Worm (Caenorhabditis elegans) whole organism, L1 larva: ENCODE results near the gene cal-5.

Source experiments
- C04F5.9 ChIP-seq: sonication (generic microtip); optimal IDR thresholded peaks from 2 replicates; lab custom pipeline; 2016; ENCODE audit warnings: missing genetic modification characterization, missing compliant biosample characterization
- C16A3.4 ChIP-seq: fragments of 150-350 bp; optimal IDR thresholded peaks from 2 replicates; lab custom pipeline; 2014; ENCODE audit warnings: missing biosample characterization, missing genetic modification characterization
- C34B4.2 ChIP-seq: sonication (generic microtip); optimal IDR thresholded peaks from 2 replicates; lab custom pipeline; 2017; ENCODE audit warnings: mild to moderate bottlenecking, missing genetic modification characterization, missing compliant biosample characterization
- F16B12.6 ChIP-seq: fragments of 150-350 bp; optimal IDR thresholded peaks from 2 replicates; lab custom pipeline; 2014; ENCODE audit warnings: missing biosample characterization, missing genetic modification characterization
- alr-1 ChIP-seq: fragments of 200-800 bp; sonication (Bioruptor generic); optimal IDR thresholded peaks from 2 replicates; lab custom pipeline; 2018; ENCODE audit warnings: borderline replicate concordance, mild to moderate bottlenecking, missing genetic modification characterization, missing compliant biosample characterization
- aly-2 ChIP-seq: fragments of 150-350 bp; optimal IDR thresholded peaks from 2 replicates; lab custom pipeline; 2014; ENCODE audit warnings: missing biosample characterization, missing genetic modification characterization
- ama-1 ChIP-seq: fragments of 150-350 bp; optimal IDR thresholded peaks from 2 replicates; lab custom pipeline; 2014
- blmp-1 ChIP-seq: fragments of 150-350 bp; optimal IDR thresholded peaks from 2 replicates; lab custom pipeline; 2014; ENCODE audit warnings: missing biosample characterization, missing genetic modification characterization
- ceh-63 ChIP-seq: fragments of 200-800 bp; sonication (Bioruptor generic); optimal IDR thresholded peaks from 2 replicates; lab custom pipeline; 2018; ENCODE audit warnings: mild to moderate bottlenecking, missing genetic modification characterization, missing compliant biosample characterization
- ceh-8 ChIP-seq: fragments of 200-800 bp; sonication (Bioruptor generic); optimal IDR thresholded peaks from 2 replicates; lab custom pipeline; 2018; ENCODE audit warnings: mild to moderate bottlenecking, missing genetic modification characterization, moderate library complexity, missing compliant biosample characterization
- ceh-90 ChIP-seq: sonication (generic microtip); optimal IDR thresholded peaks from 2 replicates; lab custom pipeline; 2016; ENCODE audit warnings: missing genetic modification characterization, missing compliant biosample characterization
- ces-1 ChIP-seq: fragments of 150-350 bp; optimal IDR thresholded peaks from 2 replicates; lab custom pipeline; 2014; ENCODE audit warnings: missing biosample characterization, missing genetic modification reagents, missing genetic modification characterization
- efl-1 ChIP-seq, 4 experiments: fragments of 150-350 bp; optimal IDR thresholded peaks in 3 of 4; peaks in 1 of 4; 1 replicate in 1 of 4; 2 replicates in 3 of 4; lab custom pipeline; 2014; ENCODE audit warnings: missing biosample characterization in 2 of 4, missing genetic modification characterization in 2 of 4, missing genetic modification reagents in 2 of 4
- efl-3 ChIP-seq: fragments of 200-800 bp; sonication (Bioruptor generic); optimal IDR thresholded peaks from 2 replicates; lab custom pipeline; 2018; ENCODE audit warnings: mild to moderate bottlenecking, missing genetic modification characterization, missing compliant biosample characterization
- egl-13 ChIP-seq: sonication (generic microtip); optimal IDR thresholded peaks from 2 replicates; lab custom pipeline; 2016; ENCODE audit warnings: missing genotype, missing genetic modification reagents, missing genetic modification characterization, missing compliant biosample characterization
- elt-2 ChIP-seq: sonication (generic microtip); optimal IDR thresholded peaks from 2 replicates; lab custom pipeline; 2016; ENCODE audit warnings: missing genetic modification characterization, mild to moderate bottlenecking, inconsistent platforms, missing compliant biosample characterization, missing genetic modification reagents
- elt-3 ChIP-seq, 6 experiments: fragments of 150-350 bp in 1 of 6; sonication (generic microtip); optimal IDR thresholded peaks; 2 replicates each; lab custom pipeline; 2017 to 2018; ENCODE audit warnings: missing biosample characterization in 6 of 6, missing genetic modification characterization in 6 of 6, inconsistent platforms in 1 of 6
- ets-5 ChIP-seq: fragments of 200-800 bp; sonication (Bioruptor generic); IDR thresholded peaks from 2 replicates; pipeline ENCODE4 v1.3.6; 2022; ENCODE audit warnings: missing genetic modification characterization, missing compliant biosample characterization
- fkh-10 ChIP-seq: sonication (generic microtip); optimal IDR thresholded peaks from 2 replicates; lab custom pipeline; 2017; ENCODE audit warnings: missing biosample characterization, missing genetic modification reagents, missing genetic modification characterization
- fkh-4 ChIP-seq: sonication (generic microtip); optimal IDR thresholded peaks from 2 replicates; lab custom pipeline; 2016; ENCODE audit warnings: missing compliant biosample characterization, missing genetic modification characterization, borderline replicate concordance
- fkh-8 ChIP-seq: sonication (generic microtip); optimal IDR thresholded peaks from 2 replicates; lab custom pipeline; 2016; ENCODE audit warnings: mild to moderate bottlenecking, missing genetic modification characterization, missing compliant biosample characterization
- isw-1 ChIP-seq: fragments of 200-800 bp; sonication (Bioruptor generic); IDR thresholded peaks from 2 replicates; pipeline ENCODE4 v1.3.6; 2022; ENCODE audit warnings: missing genetic modification characterization, missing compliant biosample characterization
- jun-1 ChIP-seq: fragments of 150-350 bp; optimal IDR thresholded peaks from 2 replicates; lab custom pipeline; 2014; ENCODE audit warnings: missing biosample characterization, missing genetic modification reagents, missing genetic modification characterization
- lin-13 ChIP-seq: fragments of 150-350 bp; optimal IDR thresholded peaks from 2 replicates; lab custom pipeline; 2014; ENCODE audit warnings: missing biosample characterization, missing genetic modification reagents, missing genetic modification characterization
- lin-14 ChIP-seq: fragments of 200-800 bp; sonication (Bioruptor generic); optimal IDR thresholded peaks from 2 replicates; lab custom pipeline; 2018; ENCODE audit warnings: mild to moderate bottlenecking, missing genetic modification characterization, moderate library complexity, missing compliant biosample characterization
- lin-15B ChIP-seq: fragments of 150-350 bp; sonication (generic microtip); optimal IDR thresholded peaks from 3 replicates; lab custom pipeline; 2014; ENCODE audit warnings: missing biosample characterization, missing genetic modification characterization
- lsy-2 ChIP-seq, 2 experiments: fragments of 150-350 bp; optimal IDR thresholded peaks; 2 replicates each; lab custom pipeline; 2014; ENCODE audit warnings: missing biosample characterization in 2 of 2, missing genetic modification characterization in 2 of 2
- mef-2 ChIP-seq: fragments of 150-350 bp; optimal IDR thresholded peaks from 2 replicates; lab custom pipeline; 2014; ENCODE audit warnings: missing biosample characterization, missing genetic modification characterization
- nhr-11 ChIP-seq: fragments of 150-350 bp; optimal IDR thresholded peaks from 2 replicates; lab custom pipeline; 2014; ENCODE audit warnings: missing biosample characterization, missing genetic modification characterization
- nhr-20 ChIP-seq: sonication (generic microtip); optimal IDR thresholded peaks from 2 replicates; lab custom pipeline; 2016; ENCODE audit warnings: mild to moderate bottlenecking, missing genetic modification characterization, missing compliant biosample characterization
- nhr-237 ChIP-seq: fragments of 150-350 bp; optimal IDR thresholded peaks from 2 replicates; lab custom pipeline; 2014; ENCODE audit warnings: missing biosample characterization, missing genetic modification characterization
- nhr-28 ChIP-seq: fragments of 150-350 bp; optimal IDR thresholded peaks from 2 replicates; lab custom pipeline; 2014; ENCODE audit warnings: missing biosample characterization, missing genetic modification characterization
- nhr-71 ChIP-seq: sonication (generic microtip); optimal IDR thresholded peaks from 2 replicates; lab custom pipeline; 2016; ENCODE audit warnings: mild to moderate bottlenecking, missing genetic modification characterization, moderate library complexity, missing compliant biosample characterization
- nhr-76 ChIP-seq: sonication (generic microtip); optimal IDR thresholded peaks from 2 replicates; lab custom pipeline; 2017; ENCODE audit warnings: missing biosample characterization, missing genetic modification characterization
- nhr-90 ChIP-seq: sonication (generic microtip); optimal IDR thresholded peaks from 2 replicates; lab custom pipeline; 2016; ENCODE audit warnings: mild to moderate bottlenecking, missing genetic modification characterization, missing compliant biosample characterization; ENCODE audit not compliant: poor library complexity
- pax-3 ChIP-seq: fragments of 200-800 bp; sonication (Bioruptor generic); optimal IDR thresholded peaks from 2 replicates; lab custom pipeline; 2018; ENCODE audit warnings: mild to moderate bottlenecking, missing genetic modification characterization, moderate library complexity, missing compliant biosample characterization
- pqm-1 ChIP-seq: sonication (generic microtip); optimal IDR thresholded peaks from 3 replicates; lab custom pipeline; 2017; ENCODE audit warnings: missing biosample characterization, missing genetic modification characterization
- skn-1 ChIP-seq: fragments of 150-350 bp; optimal IDR thresholded peaks from 2 replicates; lab custom pipeline; 2014; ENCODE audit warnings: missing biosample characterization, missing genetic modification characterization
- snpc-4 ChIP-seq: fragments of 150-350 bp; optimal IDR thresholded peaks from 2 replicates; lab custom pipeline; 2014; ENCODE audit warnings: missing biosample characterization, missing genetic modification characterization
- sox-4 ChIP-seq: sonication (generic microtip); optimal IDR thresholded peaks from 2 replicates; lab custom pipeline; 2016; ENCODE audit warnings: missing genetic modification characterization, missing compliant biosample characterization
- sptf-1 ChIP-seq: fragments of 150-350 bp; optimal IDR thresholded peaks from 2 replicates; lab custom pipeline; 2014; ENCODE audit warnings: missing biosample characterization, missing genetic modification characterization
- sup-37 ChIP-seq: fragments of 200-800 bp; sonication (Bioruptor generic); optimal IDR thresholded peaks from 2 replicates; lab custom pipeline; 2018; ENCODE audit warnings: mild to moderate bottlenecking, missing genetic modification characterization, missing compliant biosample characterization
- swsn-7 ChIP-seq: sonication (generic microtip); optimal IDR thresholded peaks from 2 replicates; lab custom pipeline; 2016; ENCODE audit warnings: missing genetic modification characterization, missing compliant biosample characterization
- tbx-2 ChIP-seq: sonication (generic microtip); optimal IDR thresholded peaks from 2 replicates; lab custom pipeline; 2016; ENCODE audit warnings: missing genetic modification characterization, missing compliant biosample characterization
- unc-130 ChIP-seq: fragments of 150-350 bp; optimal IDR thresholded peaks from 2 replicates; lab custom pipeline; 2017; ENCODE audit warnings: missing biosample characterization, missing genetic modification characterization, inconsistent platforms
- unc-30 ChIP-seq: sonication (generic microtip); optimal IDR thresholded peaks from 2 replicates; lab custom pipeline; 2017; ENCODE audit warnings: missing biosample characterization, missing genetic modification characterization
- unc-62 ChIP-seq: fragments of 150-350 bp; optimal IDR thresholded peaks from 2 replicates; lab custom pipeline; 2014; ENCODE audit warnings: missing biosample characterization, missing genetic modification reagents, missing genetic modification characterization
- unc-86 ChIP-seq: sonication (generic microtip); optimal IDR thresholded peaks from 2 replicates; lab custom pipeline; 2016; ENCODE audit warnings: missing genetic modification characterization, missing compliant biosample characterization
- unc-98 ChIP-seq: fragments of 200-800 bp; sonication (Bioruptor generic); IDR thresholded peaks from 2 replicates; pipeline ENCODE4 v1.3.6; 2022; ENCODE audit warnings: missing genetic modification characterization, missing compliant biosample characterization
- zip-4 ChIP-seq: fragments of 200-800 bp; sonication (Bioruptor generic); optimal IDR thresholded peaks from 2 replicates; lab custom pipeline; 2018; ENCODE audit warnings: mild to moderate bottlenecking, missing genetic modification characterization, moderate library complexity, missing compliant biosample characterization
- ztf-11 ChIP-seq, 2 experiments: sonication (generic microtip); optimal IDR thresholded peaks; 2 replicates each; lab custom pipeline; 2016 to 2017; ENCODE audit warnings: missing genetic modification characterization in 2 of 2, missing biosample characterization in 1 of 2, missing compliant biosample characterization in 1 of 2

Gene cal-5

ce11 chrX:5085465-5085864 is 7.7 kb upstream of the cal-5 start (continued):
- TF ChIP-seq nhr-71, result peak; percentile 84
- TF ChIP-seq F16B12.6 (tag; lab: Kevin White, UChicago), result no peak
- TF ChIP-seq sup-37 (GFP tag; lab: Kevin White, UChicago), result peak; percentile 46
- TF ChIP-seq unc-62 (GFP tag; lab: Kevin White, UChicago), result peak; percentile 13
- no peak for TF ChIP-seq zip-4
- TF ChIP-seq efl-1 (optimal IDR thresholded peaks at IDR 0.05; lab: Kevin White, UChicago), result peak; percentile 25 to 42
- TF ChIP-seq efl-1 (GFP tag; optimal IDR thresholded peaks at IDR 0.05 in 1 of 2; lab: Kevin White, UChicago), result no peak
- peak; percentile 67 to 80 for TF ChIP-seq lsy-2 (tag; optimal IDR thresholded peaks at IDR 0.05; lab: Kevin White, UChicago)
- peak; percentile 76 for TF ChIP-seq blmp-1 (tag; lab: Kevin White, UChicago)
- TF ChIP-seq ets-5 (GFP tag; lab: Robert Waterston, UW), result peak; percentile 79; the same call in 1 of the 2 replicates
- peak; percentile 84 for TF ChIP-seq jun-1
- TF ChIP-seq sox-4 (tag; lab: Kevin White, UChicago), result peak; percentile 32
- TF ChIP-seq unc-130, result peak; percentile 48
- TF ChIP-seq unc-30 (tag; lab: Kevin White, UChicago), result no peak
- peak; percentile 89 for TF ChIP-seq fkh-8 (tag; lab: Kevin White, UChicago)
- TF ChIP-seq ama-1 (lab: Kevin White, UChicago), result no peak
- TF ChIP-seq C16A3.4, result peak; percentile 85
- TF ChIP-seq ceh-63 (GFP tag; lab: Kevin White, UChicago), result no peak
- TF ChIP-seq mef-2, result peak; percentile 54
- TF ChIP-seq C04F5.9 (tag; lab: Kevin White, UChicago), result peak; percentile 25
- no peak for TF ChIP-seq lin-15B (tag; lab: Kevin White, UChicago)
- TF ChIP-seq ceh-8, result peak; percentile 77
- TF ChIP-seq tbx-2, result peak; percentile 78
- peak; percentile 81 for TF ChIP-seq fkh-10 (GFP tag; lab: Kevin White, UChicago)
- peak; percentile 87 for TF ChIP-seq lin-14 (GFP tag; lab: Kevin White, UChicago)
- peak; percentile 11 for TF ChIP-seq nhr-11 (tag; lab: Kevin White, UChicago)
- 0 out of 2 replicates have a peak, but pooled peaks have one; percentile 6 for TF ChIP-seq unc-98
- TF ChIP-seq pax-3 (tag; lab: Kevin White, UChicago), result peak; percentile 59
- TF ChIP-seq ces-1 (GFP tag; lab: Kevin White, UChicago), result no peak
- peak; percentile 26 for TF ChIP-seq aly-2
- TF ChIP-seq isw-1 (GFP tag; lab: Robert Waterston, UW), result peak; percentile 52
- no peak for TF ChIP-seq C34B4.2 (tag; lab: Kevin White, UChicago)
- no peak for TF ChIP-seq pqm-1 (tag; lab: Kevin White, UChicago)
- no peak for TF ChIP-seq ceh-90 (tag; lab: Kevin White, UChicago)
- TF ChIP-seq alr-1 (tag; lab: Kevin White, UChicago), result no peak
- peak; percentile 70 for TF ChIP-seq nhr-90 (tag; lab: Kevin White, UChicago)
- TF ChIP-seq nhr-28, result no peak
- TF ChIP-seq skn-1 (tag; lab: Kevin White, UChicago), result peak; percentile 74
- peak; percentile 82 for TF ChIP-seq swsn-7 (tag; lab: Kevin White, UChicago)
- TF ChIP-seq lin-13, result peak; percentile 41
- TF ChIP-seq fkh-4 (tag; lab: Kevin White, UChicago), result no peak
- peak in 1 of 2 experiments; percentile 64 for TF ChIP-seq ztf-11 (tag; optimal IDR thresholded peaks at IDR 0.05; lab: Kevin White, UChicago)

ce11 chrX:5084495-5084894 is 6.7 kb upstream of the cal-5 start, which contains the start of gene ets-5:
TSS of gene ets-5 (minus strand) at chrX:5084526.
- TF ChIP-seq C34B4.2 (tag; lab: Kevin White, UChicago), result no peak
- peak; percentile 22 for TF ChIP-seq egl-13 (tag; lab: Kevin White, UChicago)
- TF ChIP-seq ces-1 (GFP tag; lab: Kevin White, UChicago), result no peak
- no peak for TF ChIP-seq elt-3 (tag; optimal IDR thresholded peaks at IDR 0.05; lab: Kevin White, UChicago)
- TF ChIP-seq zip-4, result no peak
- peak; percentile 73; the same call in 1 of the 2 replicates for TF ChIP-seq ets-5 (GFP tag; lab: Robert Waterston, UW)
- TF ChIP-seq sox-4 (tag; lab: Kevin White, UChicago), result no peak
- TF ChIP-seq nhr-237 (tag; lab: Kevin White, UChicago), result no peak
- TF ChIP-seq nhr-28, result no peak
- TF ChIP-seq unc-86 (tag; lab: Kevin White, UChicago), result no peak
- no peak for TF ChIP-seq snpc-4 (tag; lab: Kevin White, UChicago)
- no peak for TF ChIP-seq ceh-63 (GFP tag; lab: Kevin White, UChicago)
- TF ChIP-seq fkh-8 (tag; lab: Kevin White, UChicago), result peak; percentile 17
- TF ChIP-seq efl-3 (GFP tag; lab: Kevin White, UChicago), result no peak
- no peak for TF ChIP-seq sptf-1
- TF ChIP-seq unc-62 (GFP tag; lab: Kevin White, UChicago), result no peak
- no peak for TF ChIP-seq nhr-20 (tag; lab: Kevin White, UChicago)
- TF ChIP-seq skn-1 (tag; lab: Kevin White, UChicago), result no peak
- TF ChIP-seq nhr-76, result no peak
- TF ChIP-seq elt-2 (tag; lab: Kevin White, UChicago), result no peak
- TF ChIP-seq, all 84 proteins: peak for 3
